Worm (Caenorhabditis elegans): ENCODE results near the gene irld-45.

DNA sequence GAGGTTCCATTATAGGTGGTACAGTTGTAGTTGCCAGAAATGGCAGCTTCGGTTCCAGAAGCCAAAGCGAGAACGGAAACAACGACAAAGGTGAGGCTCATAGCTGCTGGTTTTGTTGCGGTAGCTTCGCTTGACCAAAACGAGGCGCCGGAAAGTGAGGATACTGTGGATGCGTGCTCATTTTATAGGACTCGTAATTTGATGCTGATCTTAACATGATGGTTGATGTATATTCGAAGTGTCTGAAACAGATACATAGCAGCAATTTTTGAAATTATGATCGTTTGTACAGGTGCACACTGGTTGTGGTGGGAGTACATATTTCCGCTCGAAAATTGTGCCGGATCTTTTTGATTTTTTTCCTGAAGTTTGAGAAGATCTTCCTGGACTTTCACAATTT lies 17.0 kb upstream of the irld-45 start, which contains the start of gene Y46H3D.8:
- TF ChIP-seq akir-1 (GFP tag; optimal IDR thresholded peaks at IDR 0.05) (no peak), nhr-120 (GFP tag; IDR thresholded peaks at IDR 0.05) (no peak), F49E8.2 (tag; optimal IDR thresholded peaks at IDR 0.05; ENCODE audit: insufficient read depth) (no peak), somi-1 (GFP tag; optimal IDR thresholded peaks at IDR 0.05) (no peak), dpff-1 (tag; optimal IDR thresholded peaks at IDR 0.05) (no peak), B0019.2 (GFP tag; conservative IDR thresholded peaks at IDR 0.05) (no peak), lin-35 (GFP tag; optimal IDR thresholded peaks at IDR 0.05) (no peak), F55B11.4 (tag; optimal IDR thresholded peaks at IDR 0.05; ENCODE audit: borderline replicate concordance, insufficient read depth) (no peak), cebp-1 (GFP tag; IDR thresholded peaks at IDR 0.05) (no peak), cebp-1 (tag; optimal IDR thresholded peaks at IDR 0.05) (no peak)
